Worm (Caenorhabditis elegans) whole organism, young adult: ENCODE measurements around the gene T24E12.12.

Experiments used
- C06A6.2 ChIP-seq: fragments of 200-800 bp; sonication (Bioruptor generic); conservative IDR thresholded peaks from 2 replicates; pipeline ENCODE4 v1.3.6; 2022; ENCODE audit warnings: missing genetic modification characterization, missing compliant biosample characterization
- D2030.7 ChIP-seq: fragments of 200-800 bp; sonication (Bioruptor generic); IDR thresholded peaks from 2 replicates; pipeline ENCODE4 v1.3.6; 2022; ENCODE audit warnings: missing genetic modification reagents, missing genetic modification characterization, missing compliant biosample characterization
- F23B12.7 ChIP-seq: sonication (generic microtip); optimal IDR thresholded peaks from 2 replicates; lab custom pipeline; 2017; ENCODE audit warnings: missing genetic modification characterization, mild to moderate bottlenecking, missing compliant biosample characterization, antibody characterized with exemption, moderate library complexity; ENCODE audit not compliant: insufficient read depth
- F39B2.1 ChIP-seq: fragments of 200-800 bp; sonication (Bioruptor generic); IDR thresholded peaks from 2 replicates; pipeline ENCODE4 v1.3.6; 2022; ENCODE audit warnings: missing genetic modification reagents, missing genetic modification characterization, missing compliant biosample characterization
- F52B5.7 ChIP-seq: sonication (generic microtip); optimal IDR thresholded peaks from 2 replicates; lab custom pipeline; 2016; ENCODE audit warnings: mild to moderate bottlenecking, missing genetic modification characterization, missing compliant biosample characterization
- F57A8.1 ChIP-seq: fragments of 200-800 bp; sonication (Bioruptor generic); optimal IDR thresholded peaks from 2 replicates; lab custom pipeline; 2018; ENCODE audit warnings: mild to moderate bottlenecking, missing genetic modification characterization, moderate library complexity, missing compliant biosample characterization
- K11D2.4 ChIP-seq: fragments of 200-800 bp; sonication (Bioruptor generic); IDR thresholded peaks from 2 replicates; pipeline ENCODE4 v1.3.6; 2022; ENCODE audit warnings: missing genetic modification reagents, missing genetic modification characterization, missing compliant biosample characterization
- Y67H2A.10 ChIP-seq: fragments of 200-800 bp; sonication (Bioruptor generic); conservative IDR thresholded peaks from 2 replicates; pipeline ENCODE4 v1.3.6; 2022; ENCODE audit warnings: missing genetic modification reagents, missing genetic modification characterization, missing compliant biosample characterization
- Y95B8A.8 ChIP-seq: fragments of 200-800 bp; sonication (Bioruptor generic); IDR thresholded peaks from 2 replicates; pipeline ENCODE4 v1.3.6; 2022; ENCODE audit warnings: missing genetic modification reagents, missing genetic modification characterization, missing compliant biosample characterization
- akir-1 ChIP-seq: fragments of 200-800 bp; sonication (Bioruptor generic); optimal IDR thresholded peaks from 2 replicates; lab custom pipeline; 2018; ENCODE audit warnings: mild to moderate bottlenecking, missing genetic modification characterization, moderate library complexity, missing compliant biosample characterization
- aptf-2 ChIP-seq: fragments of 200-800 bp; sonication (Bioruptor generic); conservative IDR thresholded peaks from 2 replicates; pipeline ENCODE4 v1.3.6; 2022; ENCODE audit warnings: missing genetic modification reagents, missing genetic modification characterization, missing compliant biosample characterization
- atf-7 ChIP-seq: sonication (generic microtip); optimal IDR thresholded peaks from 2 replicates; lab custom pipeline; 2017; ENCODE audit warnings: mild to moderate bottlenecking, missing genetic modification characterization, missing compliant biosample characterization
- attf-5 ChIP-seq: fragments of 200-800 bp; sonication (Bioruptor generic); optimal IDR thresholded peaks from 2 replicates; lab custom pipeline; 2018; ENCODE audit warnings: mild to moderate bottlenecking, missing genetic modification characterization, missing compliant biosample characterization
- attf-6 ChIP-seq: fragments of 200-800 bp; sonication (Bioruptor generic); IDR thresholded peaks from 2 replicates; pipeline ENCODE4 v1.3.6; 2022; ENCODE audit warnings: missing genetic modification reagents, missing genetic modification characterization, missing compliant biosample characterization
- bed-1 ChIP-seq: fragments of 200-800 bp; sonication (Bioruptor generic); IDR thresholded peaks from 2 replicates; pipeline ENCODE4 v1.3.6; 2022; ENCODE audit warnings: missing genetic modification reagents, missing genetic modification characterization, missing compliant biosample characterization
- cebp-1 ChIP-seq, 2 experiments: fragments of 200-800 bp in 1 of 2; sonication (Bioruptor generic) in 1 of 2; sonication (generic microtip) in 1 of 2; IDR thresholded peaks in 1 of 2; optimal IDR thresholded peaks in 1 of 2; 2 replicates each; pipeline versions ENCODE4 v1.3.6 to Lab custom; 2017 to 2022; ENCODE audit warnings: missing compliant biosample characterization in 2 of 2, missing genetic modification characterization in 2 of 2, mild to moderate bottlenecking in 1 of 2, missing genetic modification reagents in 1 of 2, moderate library complexity in 1 of 2
- ceh-40 ChIP-seq: fragments of 200-800 bp; sonication (Bioruptor generic); IDR thresholded peaks from 2 replicates; pipeline ENCODE4 v1.3.6; 2022; ENCODE audit warnings: missing genetic modification characterization, missing compliant biosample characterization
- ceh-58 ChIP-seq: fragments of 200-800 bp; sonication (Bioruptor generic); IDR thresholded peaks from 2 replicates; pipeline ENCODE4 v1.3.6; 2022; ENCODE audit warnings: missing genetic modification characterization, missing compliant biosample characterization
- ceh-79 ChIP-seq: sonication (generic microtip); optimal IDR thresholded peaks from 2 replicates; lab custom pipeline; 2017; ENCODE audit warnings: mild to moderate bottlenecking, missing genetic modification characterization, missing compliant biosample characterization
- ceh-91 ChIP-seq: fragments of 200-800 bp; sonication (Bioruptor generic); IDR thresholded peaks from 2 replicates; pipeline ENCODE4 v1.3.6; 2022; ENCODE audit warnings: missing genetic modification reagents, missing genetic modification characterization, missing compliant biosample characterization
- die-1 ChIP-seq: sonication (generic microtip); optimal IDR thresholded peaks from 2 replicates; lab custom pipeline; 2016; ENCODE audit warnings: missing genotype, mild to moderate bottlenecking, missing genetic modification characterization, missing compliant biosample characterization
- dpl-1 ChIP-seq: fragments of 150-350 bp; optimal IDR thresholded peaks from 2 replicates; lab custom pipeline; 2014; ENCODE audit warnings: missing biosample characterization, missing genetic modification reagents, missing genetic modification characterization
- egl-18 ChIP-seq: fragments of 200-800 bp; sonication (Bioruptor generic); IDR thresholded peaks from 2 replicates; pipeline ENCODE4 v1.3.6; 2022; ENCODE audit warnings: missing genetic modification reagents, missing genetic modification characterization, missing compliant biosample characterization
- egl-44 ChIP-seq: fragments of 200-800 bp; sonication (Bioruptor generic); IDR thresholded peaks from 2 replicates; pipeline ENCODE4 v1.3.6; 2022; ENCODE audit warnings: missing genetic modification reagents, missing genetic modification characterization, missing compliant biosample characterization
- egrh-3 ChIP-seq: fragments of 200-800 bp; sonication (Bioruptor generic); IDR thresholded peaks from 2 replicates; pipeline ENCODE4 v1.3.6; 2022; ENCODE audit warnings: missing genetic modification reagents, missing genetic modification characterization, missing compliant biosample characterization
- ekl-4 ChIP-seq: fragments of 200-800 bp; sonication (Bioruptor generic); IDR thresholded peaks from 2 replicates; pipeline ENCODE4 v1.3.6; 2022; ENCODE audit warnings: missing genetic modification reagents, missing genetic modification characterization, missing compliant biosample characterization
- ets-4 ChIP-seq: fragments of 200-800 bp; sonication (Bioruptor generic); optimal IDR thresholded peaks from 2 replicates; lab custom pipeline; 2018; ENCODE audit warnings: mild to moderate bottlenecking, missing genetic modification characterization, missing compliant biosample characterization
- him-1 ChIP-seq: sonication (generic microtip); optimal IDR thresholded peaks from 2 replicates; lab custom pipeline; 2016; ENCODE audit warnings: missing genotype, missing genetic modification reagents, missing genetic modification characterization, missing compliant biosample characterization
- hlh-12 ChIP-seq: sonication (generic microtip); optimal IDR thresholded peaks from 2 replicates; lab custom pipeline; 2016; ENCODE audit warnings: missing genetic modification characterization, missing compliant biosample characterization
- let-526 ChIP-seq: fragments of 200-800 bp; sonication (Bioruptor generic); IDR thresholded peaks from 2 replicates; pipeline ENCODE4 v1.3.6; 2022; ENCODE audit warnings: missing genetic modification reagents, missing genetic modification characterization, missing compliant biosample characterization
- lsy-27 ChIP-seq: sonication (generic microtip); optimal IDR thresholded peaks from 2 replicates; lab custom pipeline; 2017; ENCODE audit warnings: missing genetic modification characterization, mild to moderate bottlenecking, missing compliant biosample characterization, antibody characterized with exemption, missing genotype, borderline replicate concordance; ENCODE audit not compliant: insufficient read depth
- madf-10 ChIP-seq: sonication (generic microtip); optimal IDR thresholded peaks from 2 replicates; lab custom pipeline; 2016; ENCODE audit warnings: mild to moderate bottlenecking, missing genetic modification characterization, missing compliant biosample characterization
- mxl-1 ChIP-seq: sonication (generic microtip); optimal IDR thresholded peaks from 2 replicates; lab custom pipeline; 2016; ENCODE audit warnings: missing genetic modification characterization, missing compliant biosample characterization
- nfya-1 ChIP-seq: sonication (generic microtip); optimal IDR thresholded peaks from 2 replicates; lab custom pipeline; 2017; ENCODE audit warnings: antibody characterized with exemption, missing compliant biosample characterization, missing genetic modification characterization, borderline replicate concordance; ENCODE audit not compliant: insufficient read depth
- nhr-179 ChIP-seq: sonication (generic microtip); optimal IDR thresholded peaks from 2 replicates; lab custom pipeline; 2016; ENCODE audit warnings: mild to moderate bottlenecking, missing genetic modification characterization, missing compliant biosample characterization
- nhr-80 ChIP-seq: sonication (generic microtip); optimal IDR thresholded peaks from 2 replicates; lab custom pipeline; 2016; ENCODE audit warnings: missing genetic modification characterization, missing compliant biosample characterization
- rcor-1 ChIP-seq: fragments of 200-800 bp; sonication (Bioruptor generic); IDR thresholded peaks from 2 replicates; pipeline ENCODE4 v1.3.6; 2022; ENCODE audit warnings: missing genetic modification reagents, missing genetic modification characterization, missing compliant biosample characterization
- repo-1 ChIP-seq: sonication (generic microtip); optimal IDR thresholded peaks from 2 replicates; lab custom pipeline; 2017; ENCODE audit warnings: mild to moderate bottlenecking, missing genetic modification characterization, missing compliant biosample characterization
- rpc-1 ChIP-seq, 2 experiments: fragments of 150-350 bp in 1 of 2; sonication (generic microtip) in 1 of 2; optimal IDR thresholded peaks; 2 replicates each; lab custom pipeline; 2014 to 2018; ENCODE audit warnings: missing biosample characterization in 1 of 2, missing genetic modification characterization in 1 of 2, missing genetic modification reagents in 1 of 2, missing genotype in 1 of 2
- snpc-1.1 ChIP-seq: sonication (generic microtip); optimal IDR thresholded peaks from 2 replicates; lab custom pipeline; 2017; ENCODE audit warnings: missing genetic modification characterization, mild to moderate bottlenecking, missing compliant biosample characterization, antibody characterized with exemption, moderate library complexity, missing genotype, missing genetic modification reagents; ENCODE audit not compliant: insufficient read depth
- somi-1 ChIP-seq: fragments of 200-800 bp; sonication (Bioruptor generic); optimal IDR thresholded peaks from 2 replicates; lab custom pipeline; 2018; ENCODE audit warnings: mild to moderate bottlenecking, missing genetic modification characterization, missing compliant biosample characterization
- tbp1 ChIP-seq: fragments of 200-800 bp; sonication (Bioruptor generic); optimal IDR thresholded peaks from 2 replicates; lab custom pipeline; 2018; ENCODE audit warnings: mild to moderate bottlenecking, missing genetic modification characterization, missing compliant biosample characterization
- unc-130 ChIP-seq: sonication (generic microtip); optimal IDR thresholded peaks from 2 replicates; lab custom pipeline; 2016; ENCODE audit warnings: missing genetic modification reagents, missing genetic modification characterization, missing compliant biosample characterization
- xnd-1 ChIP-seq: sonication (generic microtip); optimal IDR thresholded peaks from 2 replicates; lab custom pipeline; 2016; ENCODE audit warnings: missing genotype, missing genetic modification reagents, missing genetic modification characterization, missing compliant biosample characterization
- zfh-2 ChIP-seq: fragments of 200-800 bp; sonication (Bioruptor generic); conservative IDR thresholded peaks from 2 replicates; pipeline ENCODE4 v1.3.6; 2022; ENCODE audit warnings: missing genetic modification reagents, missing genetic modification characterization, missing compliant biosample characterization
- ztf-25 ChIP-seq: fragments of 200-800 bp; sonication (Bioruptor generic); IDR thresholded peaks from 2 replicates; pipeline ENCODE4 v1.3.6; 2022; ENCODE audit warnings: missing genetic modification reagents, missing genetic modification characterization, missing compliant biosample characterization
- ztf-28 ChIP-seq: fragments of 200-800 bp; sonication (Bioruptor generic); IDR thresholded peaks from 2 replicates; pipeline ENCODE4 v1.3.6; 2022; ENCODE audit warnings: missing genetic modification reagents, missing genetic modification characterization, missing compliant biosample characterization
- ztf-6 ChIP-seq: fragments of 200-800 bp; sonication (Bioruptor generic); IDR thresholded peaks from 2 replicates; pipeline ENCODE4 v1.3.6; 2022; ENCODE audit warnings: missing genetic modification reagents, missing genetic modification characterization, missing compliant biosample characterization

T24E12.12 gene

ce11 chrII:3808104-3808503, 49.0 kb downstream of the T24E12.12 start, which contains the start of gene F54D10.5 (continued):
- TF ChIP-seq cebp-1 (GFP tag; IDR thresholded peaks at IDR 0.05; lab: Robert Waterston, UW) (no peak), cebp-1 (tag; optimal IDR thresholded peaks at IDR 0.05; lab: Kevin White, UChicago) (peak; percentile 53), him-1 (no peak), rpc-1 (optimal IDR thresholded peaks at IDR 0.05; lab: Kevin White, UChicago) (peak; percentile 25), rpc-1 (tag; optimal IDR thresholded peaks at IDR 0.05; lab: Kevin White, UChicago) (no peak), nfya-1 (tag; lab: Kevin White, UChicago) (no peak), attf-5 (GFP tag; lab: Kevin White, UChicago) (peak; percentile 25), egrh-3 (GFP tag; lab: Robert Waterston, UW) (no peak), hlh-12 (tag; lab: Kevin White, UChicago) (no peak), ztf-25 (GFP tag; lab: Robert Waterston, UW) (no peak), Y95B8A.8 (no peak), somi-1 (GFP tag; lab: Kevin White, UChicago) (no peak), unc-130 (no peak), egl-44 (GFP tag; lab: Robert Waterston, UW) (no peak), F39B2.1 (GFP tag; lab: Robert Waterston, UW) (no peak), lsy-27 (no peak), aptf-2 (GFP tag; lab: Robert Waterston, UW) (no peak), Y67H2A.10 (GFP tag; lab: Robert Waterston, UW) (no peak), zfh-2 (no peak), mxl-1 (no peak), K11D2.4 (no peak), C06A6.2 (no peak; the same call in 1 of the 2 replicates), die-1 (tag; lab: Kevin White, UChicago) (no peak), F23B12.7 (tag; lab: Kevin White, UChicago) (peak; percentile 67), bed-1 (GFP tag; lab: Robert Waterston, UW) (no peak), ztf-28 (GFP tag; lab: Robert Waterston, UW) (no peak), tbp1 (peak; percentile 14), atf-7 (tag; lab: Kevin White, UChicago) (no peak), nhr-80 (no peak), F57A8.1 (GFP tag; lab: Kevin White, UChicago) (no peak), egl-18 (GFP tag; lab: Robert Waterston, UW) (no peak), akir-1 (GFP tag; lab: Kevin White, UChicago) (no peak), ztf-6 (GFP tag; lab: Robert Waterston, UW) (no peak), ekl-4 (GFP tag; lab: Robert Waterston, UW) (peak; percentile 25; the same call in 1 of the 2 replicates), xnd-1 (tag; lab: Kevin White, UChicago) (no peak), ceh-91 (GFP tag; lab: Robert Waterston, UW) (no peak), dpl-1 (peak; percentile 71), ceh-79 (tag; lab: Kevin White, UChicago) (no peak), ceh-58 (GFP tag; lab: Robert Waterston, UW) (no peak), snpc-1.1 (tag; lab: Kevin White, UChicago) (peak; percentile 33), let-526 (no peak), attf-6 (GFP tag; lab: Robert Waterston, UW) (no peak), madf-10 (tag; lab: Kevin White, UChicago) (no peak), D2030.7 (GFP tag; lab: Robert Waterston, UW) (0 out of 2 replicates have a peak, but pooled peaks have one; percentile 33), ets-4 (GFP tag; lab: Kevin White, UChicago) (no peak), repo-1 (tag; lab: Kevin White, UChicago) (no peak), F52B5.7 (no peak), ceh-40 (GFP tag; lab: Robert Waterston, UW) (no peak), rcor-1 (GFP tag; lab: Robert Waterston, UW) (peak; percentile 44), nhr-179 (tag; lab: Kevin White, UChicago) (no peak)
